Worm (Caenorhabditis elegans) whole organism, L1 larva: ENCODE measurements around the gene sri-26.

Experiments
- C16A3.4 ChIP-seq: fragments of 150-350 bp; optimal IDR thresholded peaks from 2 replicates; lab custom pipeline; 2014; ENCODE audit warnings: missing biosample characterization, missing genetic modification characterization
- C34B4.2 ChIP-seq: sonication (generic microtip); optimal IDR thresholded peaks from 2 replicates; lab custom pipeline; 2017; ENCODE audit warnings: mild to moderate bottlenecking, missing genetic modification characterization, missing compliant biosample characterization
- F16B12.6 ChIP-seq: fragments of 150-350 bp; optimal IDR thresholded peaks from 2 replicates; lab custom pipeline; 2014; ENCODE audit warnings: missing biosample characterization, missing genetic modification characterization
- Y116A8C.19 ChIP-seq: sonication (generic microtip); optimal IDR thresholded peaks from 2 replicates; lab custom pipeline; 2016; ENCODE audit warnings: missing compliant biosample characterization, missing genetic modification characterization, borderline replicate concordance
- ama-1 ChIP-seq: fragments of 150-350 bp; optimal IDR thresholded peaks from 2 replicates; lab custom pipeline; 2014
- blmp-1 ChIP-seq: fragments of 150-350 bp; optimal IDR thresholded peaks from 2 replicates; lab custom pipeline; 2014; ENCODE audit warnings: missing biosample characterization, missing genetic modification characterization
- ceh-63 ChIP-seq: fragments of 200-800 bp; sonication (Bioruptor generic); optimal IDR thresholded peaks from 2 replicates; lab custom pipeline; 2018; ENCODE audit warnings: mild to moderate bottlenecking, missing genetic modification characterization, missing compliant biosample characterization
- ceh-8 ChIP-seq: fragments of 200-800 bp; sonication (Bioruptor generic); optimal IDR thresholded peaks from 2 replicates; lab custom pipeline; 2018; ENCODE audit warnings: mild to moderate bottlenecking, missing genetic modification characterization, moderate library complexity, missing compliant biosample characterization
- ceh-82 ChIP-seq, 3 experiments: fragments of 150-350 bp in 1 of 3; sonication (generic microtip) in 2 of 3; optimal IDR thresholded peaks; 2 replicates each; lab custom pipeline; 2014 to 2017; ENCODE audit warnings: missing biosample characterization in 3 of 3, missing genetic modification characterization in 3 of 3
- ceh-88 ChIP-seq: fragments of 200-800 bp; sonication (Bioruptor generic); IDR thresholded peaks from 2 replicates; pipeline ENCODE4 v1.3.6; 2022; ENCODE audit warnings: missing genetic modification characterization, missing compliant biosample characterization
- ces-1 ChIP-seq: fragments of 150-350 bp; optimal IDR thresholded peaks from 2 replicates; lab custom pipeline; 2014; ENCODE audit warnings: missing biosample characterization, missing genetic modification reagents, missing genetic modification characterization
- dpl-1 ChIP-seq, 3 experiments: fragments of 150-350 bp in 2 of 3; sonication (generic microtip) in 1 of 3; optimal IDR thresholded peaks; 2 replicates each; lab custom pipeline; 2014 to 2017; ENCODE audit warnings: missing biosample characterization in 3 of 3, missing genetic modification characterization in 3 of 3, missing genetic modification reagents in 3 of 3
- dsc-1 ChIP-seq: sonication (generic microtip); optimal IDR thresholded peaks from 2 replicates; lab custom pipeline; 2016; ENCODE audit warnings: mild to moderate bottlenecking, missing genetic modification characterization, missing compliant biosample characterization
- efl-1 ChIP-seq, 4 experiments: fragments of 150-350 bp; optimal IDR thresholded peaks in 3 of 4; peaks in 1 of 4; 1 replicate in 1 of 4; 2 replicates in 3 of 4; lab custom pipeline; 2014; ENCODE audit warnings: missing biosample characterization in 2 of 4, missing genetic modification characterization in 2 of 4, missing genetic modification reagents in 2 of 4
- egl-13 ChIP-seq: sonication (generic microtip); optimal IDR thresholded peaks from 2 replicates; lab custom pipeline; 2016; ENCODE audit warnings: missing genotype, missing genetic modification reagents, missing genetic modification characterization, missing compliant biosample characterization
- egl-27 ChIP-seq, 2 experiments: fragments of 150-350 bp in 1 of 2; sonication (generic microtip); optimal IDR thresholded peaks; 3 replicates each; lab custom pipeline; 2017 to 2018; ENCODE audit warnings: missing biosample characterization in 2 of 2, missing genetic modification characterization in 2 of 2, missing genetic modification reagents in 2 of 2
- elt-3 ChIP-seq, 6 experiments: fragments of 150-350 bp in 1 of 6; sonication (generic microtip); optimal IDR thresholded peaks; 2 replicates each; lab custom pipeline; 2017 to 2018; ENCODE audit warnings: missing biosample characterization in 6 of 6, missing genetic modification characterization in 6 of 6, inconsistent platforms in 1 of 6
- fkh-8 ChIP-seq: sonication (generic microtip); optimal IDR thresholded peaks from 2 replicates; lab custom pipeline; 2016; ENCODE audit warnings: mild to moderate bottlenecking, missing genetic modification characterization, missing compliant biosample characterization
- fos-1 ChIP-seq: fragments of 150-350 bp; optimal IDR thresholded peaks from 2 replicates; lab custom pipeline; 2014; ENCODE audit warnings: missing biosample characterization, missing genetic modification characterization
- grh-1 ChIP-seq: fragments of 200-800 bp; sonication (Bioruptor generic); IDR thresholded peaks from 2 replicates; pipeline ENCODE4 v1.3.6; 2022; ENCODE audit warnings: missing genetic modification reagents, missing genetic modification characterization, missing compliant biosample characterization
- hlh-17 ChIP-seq: fragments of 200-800 bp; sonication (Bioruptor generic); optimal IDR thresholded peaks from 2 replicates; lab custom pipeline; 2018; ENCODE audit warnings: missing genetic modification characterization, mild to moderate bottlenecking, missing compliant biosample characterization, moderate library complexity, borderline replicate concordance
- hpl-2 ChIP-seq: fragments of 150-350 bp; optimal IDR thresholded peaks from 2 replicates; lab custom pipeline; 2014; ENCODE audit warnings: missing biosample characterization, missing genetic modification reagents, missing genetic modification characterization
- irx-1 ChIP-seq: sonication (generic microtip); optimal IDR thresholded peaks from 2 replicates; lab custom pipeline; 2016; ENCODE audit warnings: missing genetic modification characterization, missing compliant biosample characterization
- jun-1 ChIP-seq: fragments of 150-350 bp; optimal IDR thresholded peaks from 2 replicates; lab custom pipeline; 2014; ENCODE audit warnings: missing biosample characterization, missing genetic modification reagents, missing genetic modification characterization
- lin-35 ChIP-seq, 2 experiments: fragments of 150-350 bp; optimal IDR thresholded peaks; 2 replicates each; lab custom pipeline; 2014; ENCODE audit warnings: missing biosample characterization in 2 of 2, missing genetic modification characterization in 2 of 2, missing genetic modification reagents in 2 of 2
- lsy-2 ChIP-seq, 2 experiments: fragments of 150-350 bp; optimal IDR thresholded peaks; 2 replicates each; lab custom pipeline; 2014; ENCODE audit warnings: missing biosample characterization in 2 of 2, missing genetic modification characterization in 2 of 2
- mab-9 ChIP-seq: fragments of 200-800 bp; sonication (Bioruptor generic); IDR thresholded peaks from 2 replicates; pipeline ENCODE4 v1.3.6; 2022; ENCODE audit warnings: missing genetic modification reagents, missing genetic modification characterization, missing compliant biosample characterization
- mdl-1 ChIP-seq, 2 experiments: fragments of 150-350 bp; optimal IDR thresholded peaks; 2 replicates each; lab custom pipeline; 2014 to 2017; ENCODE audit warnings: missing biosample characterization in 2 of 2, missing genetic modification characterization in 2 of 2, inconsistent platforms in 1 of 2
- mef-2 ChIP-seq: fragments of 150-350 bp; optimal IDR thresholded peaks from 2 replicates; lab custom pipeline; 2014; ENCODE audit warnings: missing biosample characterization, missing genetic modification characterization
- mep-1 ChIP-seq: fragments of 150-350 bp; optimal IDR thresholded peaks from 2 replicates; lab custom pipeline; 2014; ENCODE audit warnings: missing biosample characterization, missing genetic modification characterization
- nhr-12 ChIP-seq: sonication (generic microtip); optimal IDR thresholded peaks from 2 replicates; lab custom pipeline; 2017; ENCODE audit warnings: missing biosample characterization, missing genetic modification characterization
- nhr-20 ChIP-seq: sonication (generic microtip); optimal IDR thresholded peaks from 2 replicates; lab custom pipeline; 2016; ENCODE audit warnings: mild to moderate bottlenecking, missing genetic modification characterization, missing compliant biosample characterization
- nhr-28 ChIP-seq: fragments of 150-350 bp; optimal IDR thresholded peaks from 2 replicates; lab custom pipeline; 2014; ENCODE audit warnings: missing biosample characterization, missing genetic modification characterization
- nhr-71 ChIP-seq: sonication (generic microtip); optimal IDR thresholded peaks from 2 replicates; lab custom pipeline; 2016; ENCODE audit warnings: mild to moderate bottlenecking, missing genetic modification characterization, moderate library complexity, missing compliant biosample characterization
- nhr-76 ChIP-seq: sonication (generic microtip); optimal IDR thresholded peaks from 2 replicates; lab custom pipeline; 2017; ENCODE audit warnings: missing biosample characterization, missing genetic modification characterization
- nhr-84 ChIP-seq: sonication (generic microtip); optimal IDR thresholded peaks from 2 replicates; lab custom pipeline; 2017; ENCODE audit warnings: missing biosample characterization, missing genetic modification characterization
- nhr-90 ChIP-seq: sonication (generic microtip); optimal IDR thresholded peaks from 2 replicates; lab custom pipeline; 2016; ENCODE audit warnings: mild to moderate bottlenecking, missing genetic modification characterization, missing compliant biosample characterization; ENCODE audit not compliant: poor library complexity
- pqm-1 ChIP-seq: sonication (generic microtip); optimal IDR thresholded peaks from 3 replicates; lab custom pipeline; 2017; ENCODE audit warnings: missing biosample characterization, missing genetic modification characterization
- skn-1 ChIP-seq: fragments of 150-350 bp; optimal IDR thresholded peaks from 2 replicates; lab custom pipeline; 2014; ENCODE audit warnings: missing biosample characterization, missing genetic modification characterization
- snpc-4 ChIP-seq: fragments of 150-350 bp; optimal IDR thresholded peaks from 2 replicates; lab custom pipeline; 2014; ENCODE audit warnings: missing biosample characterization, missing genetic modification characterization
- swsn-7 ChIP-seq: sonication (generic microtip); optimal IDR thresholded peaks from 2 replicates; lab custom pipeline; 2016; ENCODE audit warnings: missing genetic modification characterization, missing compliant biosample characterization
- tbx-2 ChIP-seq: sonication (generic microtip); optimal IDR thresholded peaks from 2 replicates; lab custom pipeline; 2016; ENCODE audit warnings: missing genetic modification characterization, missing compliant biosample characterization
- tlp-1 ChIP-seq: fragments of 150-350 bp; optimal IDR thresholded peaks from 2 replicates; lab custom pipeline; 2014; ENCODE audit warnings: missing biosample characterization, missing genetic modification characterization
- unc-130 ChIP-seq: fragments of 150-350 bp; optimal IDR thresholded peaks from 2 replicates; lab custom pipeline; 2017; ENCODE audit warnings: missing biosample characterization, missing genetic modification characterization, inconsistent platforms
- unc-30 ChIP-seq: sonication (generic microtip); optimal IDR thresholded peaks from 2 replicates; lab custom pipeline; 2017; ENCODE audit warnings: missing biosample characterization, missing genetic modification characterization
- unc-62 ChIP-seq: fragments of 150-350 bp; optimal IDR thresholded peaks from 2 replicates; lab custom pipeline; 2014; ENCODE audit warnings: missing biosample characterization, missing genetic modification reagents, missing genetic modification characterization
- vab-15 ChIP-seq: sonication (generic microtip); optimal IDR thresholded peaks from 2 replicates; lab custom pipeline; 2017; ENCODE audit warnings: missing genotype, mild to moderate bottlenecking, missing genetic modification characterization, missing compliant biosample characterization
- xbp-1 ChIP-seq: sonication (generic microtip); optimal IDR thresholded peaks from 2 replicates; lab custom pipeline; 2016; ENCODE audit warnings: missing genetic modification characterization, missing compliant biosample characterization
- zip-4 ChIP-seq: fragments of 200-800 bp; sonication (Bioruptor generic); optimal IDR thresholded peaks from 2 replicates; lab custom pipeline; 2018; ENCODE audit warnings: mild to moderate bottlenecking, missing genetic modification characterization, moderate library complexity, missing compliant biosample characterization
- ztf-11 ChIP-seq, 2 experiments: sonication (generic microtip); optimal IDR thresholded peaks; 2 replicates each; lab custom pipeline; 2016 to 2017; ENCODE audit warnings: missing genetic modification characterization in 2 of 2, missing biosample characterization in 1 of 2, missing compliant biosample characterization in 1 of 2

The sri-26 gene

DNA sequence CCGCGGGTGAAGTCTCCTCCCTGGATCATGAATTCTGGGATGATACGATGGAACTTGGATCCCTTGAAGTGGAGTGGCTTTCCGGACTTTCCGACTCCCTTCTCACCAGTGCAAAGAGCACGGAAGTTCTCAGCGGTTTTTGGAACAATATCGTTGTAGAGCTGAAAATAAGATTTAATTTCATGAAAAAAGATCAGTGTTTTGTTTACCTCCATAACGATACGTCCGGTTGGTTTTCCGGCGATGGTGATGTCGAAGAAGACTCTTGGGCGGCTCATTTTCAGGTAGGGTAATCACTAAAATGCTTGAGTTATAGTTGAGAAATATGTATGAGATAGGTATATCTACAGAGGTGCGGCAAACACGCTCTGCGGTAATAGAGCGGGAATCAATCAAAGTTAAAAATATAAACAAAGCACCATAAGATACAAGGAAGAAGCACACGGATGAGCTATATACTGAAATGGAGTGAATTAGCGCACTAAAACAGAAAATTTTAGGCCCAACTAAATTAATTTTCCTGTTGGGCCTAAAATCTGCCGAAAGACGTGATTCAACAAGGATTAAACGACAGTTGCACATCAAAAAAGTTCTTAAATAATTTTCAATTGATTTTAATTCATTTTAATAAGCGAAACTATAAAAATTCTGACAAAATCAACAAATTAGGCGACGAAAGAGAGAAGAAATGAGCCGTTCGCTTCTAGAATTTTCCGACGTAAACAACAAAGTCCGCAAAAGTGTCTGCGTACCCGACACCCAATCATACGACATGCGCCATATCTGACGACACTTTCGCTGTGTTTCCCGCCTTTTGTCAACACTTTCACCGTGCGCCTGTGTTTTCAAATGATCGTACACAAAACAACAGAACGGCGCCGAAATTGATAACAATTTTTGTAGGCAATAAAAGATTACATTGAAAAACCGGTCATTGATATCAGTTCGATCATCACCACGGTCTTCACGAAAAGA is 27.9 kb upstream of the sri-26 start, which contains the start of the genes cyn-7 and bath-36:
TSS of gene cyn-7 (minus strand) at position 296 of the 975 bp plus-strand sequence.
TSS of gene bath-36 (plus strand) at position 806 of the 975 bp plus-strand sequence.
- TF ChIP-seq lsy-2 (tag; optimal IDR thresholded peaks at IDR 0.05; lab: Kevin White, UChicago): peak; percentile 76 to 81
- TF ChIP-seq hlh-17 (GFP tag; lab: Kevin White, UChicago): no peak
- no peak for TF ChIP-seq hpl-2 (GFP tag; lab: Kevin White, UChicago)
- TF ChIP-seq Y116A8C.19: no peak
- no peak for TF ChIP-seq tlp-1
- peak; percentile 42 for TF ChIP-seq zip-4
- no peak for TF ChIP-seq nhr-84 (tag; lab: Kevin White, UChicago)
- TF ChIP-seq vab-15: no peak
- no peak for TF ChIP-seq nhr-12 (tag; lab: Kevin White, UChicago)
- TF ChIP-seq nhr-76 (tag; lab: Kevin White, UChicago): no peak
- peak; percentile 74 to 83 (median 82) for TF ChIP-seq dpl-1 (GFP tag; optimal IDR thresholded peaks at IDR 0.05; lab: Kevin White, UChicago)
- peak; percentile 75 to 84 for TF ChIP-seq efl-1 (optimal IDR thresholded peaks at IDR 0.05; lab: Kevin White, UChicago)
- peak; percentile 82 to 98 for TF ChIP-seq efl-1 (GFP tag; optimal IDR thresholded peaks at IDR 0.05 in 1 of 2; lab: Kevin White, UChicago)
- TF ChIP-seq nhr-20 (tag; lab: Kevin White, UChicago): peak; percentile 92
- no peak for TF ChIP-seq ceh-63 (GFP tag; lab: Kevin White, UChicago)
- peak; percentile 69 for TF ChIP-seq irx-1 (tag; lab: Kevin White, UChicago)
- TF ChIP-seq xbp-1 (tag; lab: Kevin White, UChicago): peak; percentile 86
- peak; percentile 20; the same call in 1 of the 2 replicates for TF ChIP-seq ceh-88 (GFP tag; lab: Robert Waterston, UW)
- peak; percentile 69 for TF ChIP-seq grh-1
- peak; percentile 83 to 84 for TF ChIP-seq lin-35 (GFP tag; optimal IDR thresholded peaks at IDR 0.05; lab: Kevin White, UChicago)
- peak; percentile 1 for TF ChIP-seq mef-2 (tag; lab: Kevin White, UChicago)
- TF ChIP-seq swsn-7: peak; percentile 90
- no peak for TF ChIP-seq nhr-28 (tag; lab: Kevin White, UChicago)
- peak in 1 of 2 experiments; percentile 71 for TF ChIP-seq mdl-1 (tag; optimal IDR thresholded peaks at IDR 0.05; lab: Kevin White, UChicago)
- no peak for TF ChIP-seq ama-1 (lab: Kevin White, UChicago)
- peak; percentile 85 for TF ChIP-seq mep-1 (tag; lab: Kevin White, UChicago)
- TF ChIP-seq ztf-11 (tag; optimal IDR thresholded peaks at IDR 0.05; lab: Kevin White, UChicago): peak in 1 of 2 experiments; percentile 44
- peak; percentile 58 to 76 (median 71) for TF ChIP-seq ceh-82 (tag; optimal IDR thresholded peaks at IDR 0.05; lab: Kevin White, UChicago)
- no peak for TF ChIP-seq ceh-8 (GFP tag; lab: Kevin White, UChicago)
- peak in 2 of 6 experiments; percentile 81 to 92 for TF ChIP-seq elt-3 (tag; optimal IDR thresholded peaks at IDR 0.05; lab: Kevin White, UChicago)
- peak; percentile 40 for TF ChIP-seq fos-1
- TF ChIP-seq unc-30 (tag; lab: Kevin White, UChicago): no peak
- TF ChIP-seq nhr-90 (tag; lab: Kevin White, UChicago): peak; percentile 87
- peak; percentile 62 for TF ChIP-seq unc-130 (tag; lab: Kevin White, UChicago)
- TF ChIP-seq tbx-2: peak; percentile 83
- no peak for TF ChIP-seq ces-1 (GFP tag; lab: Kevin White, UChicago)
- TF ChIP-seq skn-1 (tag; lab: Kevin White, UChicago): peak; percentile 55
- TF ChIP-seq jun-1 (tag; lab: Kevin White, UChicago): peak; percentile 75
- peak; percentile 40 for TF ChIP-seq snpc-4 (tag; lab: Kevin White, UChicago)
- TF ChIP-seq unc-62 (GFP tag; lab: Kevin White, UChicago): no peak
- peak; percentile 86 for TF ChIP-seq fkh-8 (tag; lab: Kevin White, UChicago)
- no peak for TF ChIP-seq C34B4.2
- peak; percentile 75 for TF ChIP-seq egl-13 (tag; lab: Kevin White, UChicago)
- TF ChIP-seq blmp-1 (tag; lab: Kevin White, UChicago): peak; percentile 98
- TF ChIP-seq pqm-1: no peak
- peak; percentile 77 for TF ChIP-seq dsc-1
- no peak for TF ChIP-seq mab-9 (GFP tag; lab: Robert Waterston, UW)
- TF ChIP-seq C16A3.4 (tag; lab: Kevin White, UChicago): peak; percentile 37
- peak; percentile 92 for TF ChIP-seq nhr-71
- TF ChIP-seq F16B12.6 (tag; lab: Kevin White, UChicago): peak; percentile 92
- no peak for TF ChIP-seq egl-27 (tag; optimal IDR thresholded peaks at IDR 0.05; lab: Kevin White, UChicago)
